Fruit fly (Drosophila melanogaster) whole organism, embryonic: ENCODE data around the gene CG7565.

ENCODE experiments used
- Adf1 ChIP-seq: fragments of 200-800 bp; sonication (Bioruptor generic); IDR thresholded peaks from 2 replicates; pipeline ENCODE4 v1.3.6; 2022; ENCODE audit warnings: missing biosample characterization, missing genetic modification characterization
- BtbVII ChIP-seq: fragments of 200-800 bp; sonication (Bioruptor generic); optimal IDR thresholded peaks from 3 replicates; lab custom pipeline; 2017; ENCODE audit warnings: missing biosample characterization, mild to moderate bottlenecking, missing genetic modification characterization
- CG10147 ChIP-seq: fragments of 200-800 bp; sonication (Bioruptor generic); optimal IDR thresholded peaks from 2 replicates; lab custom pipeline; 2019; ENCODE audit warnings: missing biosample characterization, mild to moderate bottlenecking, missing genetic modification characterization, moderate library complexity
- CG11723 ChIP-seq: fragments of 200-800 bp; sonication (Bioruptor generic); optimal IDR thresholded peaks from 2 replicates; lab custom pipeline; 2017; ENCODE audit warnings: missing biosample characterization, mild to moderate bottlenecking, missing genetic modification characterization
- CG12391 ChIP-seq: fragments of 200-800 bp; sonication (Bioruptor generic); optimal IDR thresholded peaks from 3 replicates; lab custom pipeline; 2018; ENCODE audit warnings: missing biosample characterization, mild to moderate bottlenecking, missing genetic modification characterization, moderate library complexity
- CG15269 ChIP-seq: fragments of 200-800 bp; sonication (Bioruptor generic); optimal IDR thresholded peaks from 2 replicates; lab custom pipeline; 2018; ENCODE audit warnings: missing biosample characterization, mild to moderate bottlenecking, missing genetic modification characterization, moderate library complexity
- CG17612 ChIP-seq: fragments of 200-800 bp; sonication (Bioruptor generic); IDR thresholded peaks from 2 replicates; pipeline ENCODE4 v1.3.6; 2022; ENCODE audit warnings: missing biosample characterization, missing genetic modification characterization
- CG2202 ChIP-seq: fragments of 200-800 bp; sonication (Bioruptor generic); optimal IDR thresholded peaks from 2 replicates; lab custom pipeline; 2018; ENCODE audit warnings: missing biosample characterization, mild to moderate bottlenecking, missing genetic modification characterization
- CG2712 ChIP-seq: fragments of 200-800 bp; optimal IDR thresholded peaks from 3 replicates; lab custom pipeline; 2019; ENCODE audit warnings: missing biosample characterization, mild to moderate bottlenecking, missing genetic modification characterization, moderate library complexity
- CG33557 ChIP-seq: fragments of 200-800 bp; sonication (Bioruptor generic); optimal IDR thresholded peaks from 2 replicates; lab custom pipeline; 2019; ENCODE audit warnings: missing biosample characterization, mild to moderate bottlenecking, missing genetic modification characterization, moderate library complexity
- CG4424 ChIP-seq: fragments of 200-800 bp; sonication (Bioruptor generic); optimal IDR thresholded peaks from 3 replicates; lab custom pipeline; 2016; ENCODE audit warnings: missing biosample characterization, missing genetic modification characterization
- CG7987 ChIP-seq: fragments of 200-800 bp; sonication (Bioruptor generic); optimal IDR thresholded peaks from 2 replicates; lab custom pipeline; 2018; ENCODE audit warnings: missing biosample characterization, mild to moderate bottlenecking, missing genetic modification characterization, moderate library complexity
- CG8388 ChIP-seq: fragments of 200-800 bp; sonication (Bioruptor generic); optimal IDR thresholded peaks from 2 replicates; lab custom pipeline; 2019; ENCODE audit warnings: missing biosample characterization, mild to moderate bottlenecking, missing genetic modification characterization, moderate library complexity
- CG9437 ChIP-seq: fragments of 200-800 bp; sonication (Bioruptor generic); optimal IDR thresholded peaks from 2 replicates; lab custom pipeline; 2018; ENCODE audit warnings: missing biosample characterization, mild to moderate bottlenecking, missing genetic modification characterization
- CG9817 ChIP-seq: fragments of 200-800 bp; sonication (Bioruptor generic); optimal IDR thresholded peaks from 2 replicates; lab custom pipeline; 2018; ENCODE audit warnings: missing biosample characterization, mild to moderate bottlenecking, missing genetic modification characterization, moderate library complexity
- CrebB ChIP-seq: fragments of 200-800 bp; sonication (Bioruptor generic); optimal IDR thresholded peaks from 3 replicates; lab custom pipeline; 2018; ENCODE audit warnings: missing biosample characterization, mild to moderate bottlenecking, missing genetic modification characterization
- D19A ChIP-seq: fragments of 200-800 bp; optimal IDR thresholded peaks from 3 replicates; lab custom pipeline; 2019; ENCODE audit warnings: missing biosample characterization, mild to moderate bottlenecking, missing genetic modification characterization, moderate library complexity
- D19B ChIP-seq: fragments of 200-800 bp; sonication (Bioruptor generic); optimal IDR thresholded peaks from 2 replicates; lab custom pipeline; 2017; ENCODE audit warnings: missing biosample characterization, mild to moderate bottlenecking, missing genetic modification characterization
- Dbx ChIP-seq: fragments of 200-800 bp; sonication (Bioruptor generic); IDR thresholded peaks from 3 replicates; pipeline ENCODE4 v1.3.6; 2022; ENCODE audit warnings: missing biosample characterization, missing genetic modification characterization
- Doc2 ChIP-seq: fragments of 200-800 bp; sonication (Bioruptor generic); IDR thresholded peaks from 2 replicates; pipeline ENCODE4 v1.3.6; 2022; ENCODE audit warnings: missing biosample characterization, missing genetic modification characterization
- Ets65A ChIP-seq: fragments of 200-800 bp; sonication (Bioruptor generic); peaks from one replicate; lab custom pipeline; 2016; ENCODE audit warnings: missing biosample characterization, missing genetic modification characterization
- Hey ChIP-seq: fragments of 200-800 bp; sonication (Bioruptor generic); optimal IDR thresholded peaks from 3 replicates; lab custom pipeline; 2018; ENCODE audit warnings: missing biosample characterization, mild to moderate bottlenecking, missing genetic modification characterization
- Jarid2 ChIP-seq: fragments of 200-800 bp; sonication (Bioruptor generic); optimal IDR thresholded peaks from 3 replicates; lab custom pipeline; 2017; ENCODE audit warnings: mild to moderate bottlenecking, missing biosample characterization, missing genetic modification reagents, missing genetic modification characterization
- Lpt ChIP-seq: fragments of >200 bp; optimal IDR thresholded peaks from 2 replicates; lab custom pipeline; 2018; ENCODE audit warnings: missing biosample characterization, missing genetic modification characterization
- MBD-R2 ChIP-seq: fragments of 200-800 bp; sonication (Bioruptor generic); IDR thresholded peaks from 2 replicates; pipeline ENCODE4 v1.3.6; 2022; ENCODE audit warnings: missing biosample characterization, missing genetic modification characterization
- MTF-1 ChIP-seq: fragments of 200-800 bp; sonication (Bioruptor generic); optimal IDR thresholded peaks from 2 replicates; lab custom pipeline; 2018; ENCODE audit warnings: missing biosample characterization, mild to moderate bottlenecking, missing genetic modification characterization, borderline replicate concordance
- Meics ChIP-seq: fragments of 200-800 bp; sonication (Bioruptor generic); optimal IDR thresholded peaks from 2 replicates; lab custom pipeline; 2017; ENCODE audit warnings: missing biosample characterization, mild to moderate bottlenecking, missing genetic modification characterization
- Oli ChIP-seq: fragments of 200-800 bp; sonication (Bioruptor generic); optimal IDR thresholded peaks from 2 replicates; lab custom pipeline; 2018; ENCODE audit warnings: missing biosample characterization, mild to moderate bottlenecking, missing genetic modification characterization, moderate library complexity
- Opbp ChIP-seq: fragments of 200-800 bp; sonication (Bioruptor generic); IDR thresholded peaks from 3 replicates; pipeline ENCODE4 v1.3.6; 2022; ENCODE audit warnings: missing biosample characterization, missing genetic modification characterization; ENCODE audit not compliant: partially characterized antibody
- Ravus ChIP-seq: fragments of 200-800 bp; sonication (Bioruptor generic); IDR thresholded peaks from 2 replicates; pipeline ENCODE4 v1.3.6; 2022; ENCODE audit warnings: missing biosample characterization, missing genetic modification characterization
- Rfx ChIP-seq: fragments of 200-800 bp; sonication (Bioruptor generic); IDR thresholded peaks from 2 replicates; pipeline ENCODE4 v1.3.6; 2022; ENCODE audit warnings: missing biosample characterization, missing genetic modification characterization
- Sox100B ChIP-seq: fragments of 200-800 bp; sonication (Bioruptor generic); optimal IDR thresholded peaks from 3 replicates; lab custom pipeline; 2018; ENCODE audit warnings: missing biosample characterization, mild to moderate bottlenecking, missing genetic modification characterization
- Xbp1 ChIP-seq: fragments of 200-800 bp; sonication (Bioruptor generic); optimal IDR thresholded peaks from 3 replicates; lab custom pipeline; 2016; ENCODE audit warnings: missing biosample characterization, mild to moderate bottlenecking, missing genetic modification characterization
- dysf ChIP-seq: fragments of 200-800 bp; sonication (Bioruptor generic); IDR thresholded peaks from 3 replicates; pipeline ENCODE4 v1.3.6; 2022; ENCODE audit warnings: missing biosample characterization, missing genetic modification characterization
- esg ChIP-seq: fragments of 200-800 bp; sonication (Bioruptor generic); conservative IDR thresholded peaks from 2 replicates; pipeline ENCODE4 v1.3.6; 2022; ENCODE audit warnings: missing biosample characterization, missing genetic modification characterization
- eyg ChIP-seq: fragments of 200-800 bp; sonication (Bioruptor generic); optimal IDR thresholded peaks from 3 replicates; lab custom pipeline; 2016; ENCODE audit warnings: missing biosample characterization, missing genetic modification characterization
- ham ChIP-seq: fragments of 200-800 bp; sonication (Bioruptor generic); IDR thresholded peaks from 2 replicates; pipeline ENCODE4 v1.3.6; 2022; ENCODE audit warnings: missing biosample characterization, missing genetic modification characterization
- hbn ChIP-seq: fragments of 200-800 bp; sonication (Bioruptor generic); IDR thresholded peaks from 2 replicates; pipeline ENCODE4 v1.3.6; 2022; ENCODE audit warnings: missing biosample characterization, missing genetic modification characterization; ENCODE audit not compliant: partially characterized antibody
- kni ChIP-seq: fragments of 200-800 bp; sonication (Bioruptor generic); optimal IDR thresholded peaks from 3 replicates; lab custom pipeline; 2017; ENCODE audit warnings: mild to moderate bottlenecking, missing biosample characterization, missing genetic modification reagents, missing genetic modification characterization
- lmd ChIP-seq: fragments of 200-800 bp; sonication (Bioruptor generic); IDR thresholded peaks from 2 replicates; pipeline ENCODE4 v1.3.6; 2022; ENCODE audit warnings: missing biosample characterization, missing genetic modification characterization
- pita ChIP-seq: fragments of 200-800 bp; sonication (Bioruptor generic); optimal IDR thresholded peaks from 2 replicates; lab custom pipeline; 2017; ENCODE audit warnings: missing biosample characterization, mild to moderate bottlenecking, missing genetic modification characterization
- prd ChIP-seq, 3 experiments: fragments of >200 bp in 2 of 3; fragments of 200-800 bp in 1 of 3; sonication (Bioruptor generic) in 1 of 3; optimal IDR thresholded peaks in 2 of 3; IDR thresholded peaks in 1 of 3; 2 replicates in 2 of 3; 3 replicates in 1 of 3; pipeline versions ENCODE4 v1.3.6 to Lab custom; 2017 to 2022; ENCODE audit warnings: missing biosample characterization in 1 of 3, missing genetic modification characterization in 1 of 3
- pum ChIP-seq: fragments of 200-800 bp; sonication (Bioruptor generic); optimal IDR thresholded peaks from 2 replicates; lab custom pipeline; 2016; ENCODE audit warnings: missing biosample characterization, missing genetic modification characterization
- sc ChIP-seq, 3 experiments: fragments of >200 bp in 2 of 3; fragments of 200-800 bp in 1 of 3; sonication (Bioruptor generic) in 1 of 3; optimal IDR thresholded peaks; 2 replicates in 2 of 3; 3 replicates in 1 of 3; lab custom pipeline; 2017; ENCODE audit warnings: mild to moderate bottlenecking in 1 of 3, missing biosample characterization in 1 of 3, missing genetic modification characterization in 1 of 3, missing genetic modification reagents in 1 of 3
- seq ChIP-seq: fragments of 200-800 bp; sonication (Bioruptor generic); IDR thresholded peaks from 2 replicates; pipeline ENCODE4 v1.3.6; 2022; ENCODE audit warnings: missing biosample characterization, missing genetic modification characterization
- vvl ChIP-seq: fragments of 200-800 bp; sonication (Bioruptor generic); IDR thresholded peaks from 2 replicates; pipeline ENCODE4 v1.3.6; 2022; ENCODE audit warnings: missing biosample characterization, missing genetic modification characterization

CG7565 gene

DNA sequence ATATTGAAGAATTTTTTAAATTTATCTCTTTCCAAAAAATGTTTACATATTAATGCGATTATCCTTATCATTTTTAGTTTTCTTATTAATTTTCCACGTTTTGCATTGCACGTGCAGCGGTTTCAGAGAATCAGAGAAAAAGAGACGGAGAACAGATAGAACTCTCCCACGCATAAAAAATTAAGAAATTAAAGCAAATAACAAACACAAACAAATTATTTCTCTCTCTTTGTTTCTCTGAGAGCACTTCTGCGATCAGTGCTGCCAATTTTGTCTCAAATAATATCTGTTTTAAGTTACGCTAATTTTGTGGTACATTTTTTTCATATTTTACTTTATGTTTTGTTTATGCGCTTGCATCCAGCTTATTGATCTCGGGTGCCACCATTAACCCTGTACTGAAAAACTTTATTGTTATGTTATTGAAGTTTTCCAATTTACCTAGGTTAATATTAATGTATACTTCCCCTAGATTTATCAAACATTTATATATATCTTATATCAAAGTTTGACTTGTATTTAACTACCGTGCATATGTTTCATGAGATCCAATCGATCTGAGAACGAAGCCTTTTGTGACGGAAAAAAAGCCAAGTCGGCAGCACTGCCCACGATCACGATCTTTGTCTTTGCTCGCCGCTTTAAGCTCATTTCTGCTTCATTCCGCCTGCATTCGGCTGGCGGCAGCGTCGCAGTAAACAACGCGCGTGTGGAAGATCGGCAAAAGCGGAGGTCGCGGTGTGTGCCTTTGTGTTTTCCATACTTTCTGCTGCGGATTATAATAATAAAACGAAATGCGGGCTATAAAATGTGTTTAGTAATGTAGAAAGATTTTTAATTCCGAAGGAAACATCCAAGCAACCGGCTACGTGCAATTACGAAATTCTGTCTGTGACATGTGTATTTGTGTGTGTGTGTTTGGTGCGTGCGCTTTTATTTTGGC is 28.1 kb downstream of the CG7565 start, which contains the start of gene Sarm (continued):
- TF ChIP-seq CG33557 (GFP tag; lab: Kevin White, UChicago): no peak
- no peak for TF ChIP-seq Lpt
- peak; percentile 19 for TF ChIP-seq CG2712 (tag; lab: Kevin White, UChicago)
- TF ChIP-seq eyg (GFP tag; lab: Kevin White, UChicago): no peak
- TF ChIP-seq CG9817 (tag; lab: Kevin White, UChicago): peak; percentile 27
- 0 out of 2 replicates have a peak, but pooled peaks have one; percentile 16 for TF ChIP-seq MBD-R2 (GFP tag; lab: Robert Waterston, UW)
- no peak for TF ChIP-seq Ravus (GFP tag; lab: Robert Waterston, UW)
- TF ChIP-seq vvl: peak; percentile 24; the same call in 1 of the 2 replicates
- TF ChIP-seq Hey (tag; lab: Kevin White, UChicago): no peak
- TF ChIP-seq Sox100B (GFP tag; lab: Kevin White, UChicago): peak; percentile 68
- TF ChIP-seq Adf1 (GFP tag; lab: Robert Waterston, UW): peak; percentile 41; the same call in 1 of the 2 replicates
- TF ChIP-seq Oli (tag; lab: Kevin White, UChicago): peak; percentile 70
- TF ChIP-seq D19A (tag; lab: Kevin White, UChicago): peak; percentile 26
- no peak for TF ChIP-seq pum
- TF ChIP-seq CG9437 (GFP tag; lab: Kevin White, UChicago): peak; percentile 46
- no peak for TF ChIP-seq ham
- peak; percentile 9 for TF ChIP-seq D19B (GFP tag; lab: Kevin White, UChicago)
- TF ChIP-seq Opbp (GFP tag; lab: Robert Waterston, UW): 0 out of 3 replicates have a peak, but pooled peaks have one; percentile 45
- TF ChIP-seq dysf (GFP tag; lab: Robert Waterston, UW): peak; percentile 53; the same call in 1 of the 3 replicates
- peak; percentile 47 for TF ChIP-seq Xbp1 (GFP tag; lab: Kevin White, UChicago)
- TF ChIP-seq CG17612 (GFP tag; lab: Robert Waterston, UW): no peak
- peak; percentile 27; the same call in 1 of the 2 replicates for TF ChIP-seq lmd (GFP tag; lab: Robert Waterston, UW)
- TF ChIP-seq MTF-1 (GFP tag; lab: Kevin White, UChicago): no peak
- TF ChIP-seq kni (GFP tag; lab: Kevin White, UChicago): peak; percentile 39
- TF ChIP-seq CG15269 (tag; lab: Kevin White, UChicago): peak; percentile 60
- 0 out of 3 replicates have a peak, but pooled peaks have one; percentile 39 for TF ChIP-seq Dbx (GFP tag; lab: Robert Waterston, UW)
- TF ChIP-seq hbn (GFP tag; lab: Robert Waterston, UW): no peak
- TF ChIP-seq CG7987 (GFP tag; lab: Kevin White, UChicago): peak; percentile 43
- peak; percentile 52 for TF ChIP-seq Meics (GFP tag; lab: Kevin White, UChicago)
- no peak for TF ChIP-seq sc (optimal IDR thresholded peaks at IDR 0.05; lab: Kevin White, UChicago)
- TF ChIP-seq sc (GFP tag; optimal IDR thresholded peaks at IDR 0.05; lab: Kevin White, UChicago): peak; percentile 27
- TF ChIP-seq seq (GFP tag; lab: Robert Waterston, UW): 0 out of 2 replicates have a peak, but pooled peaks have one; percentile 26
- TF ChIP-seq CG8388 (GFP tag; lab: Kevin White, UChicago): peak; percentile 9
- peak; percentile 60 for TF ChIP-seq Jarid2 (GFP tag; lab: Kevin White, UChicago)
- TF ChIP-seq Doc2: no peak
- TF ChIP-seq esg (GFP tag; lab: Robert Waterston, UW): no peak
- no peak for TF ChIP-seq CrebB (tag; lab: Kevin White, UChicago)
- TF ChIP-seq CG10147 (GFP tag; lab: Kevin White, UChicago): peak; percentile 55
- peak; percentile 12 for TF ChIP-seq CG11723
- peak; percentile 76 for TF ChIP-seq BtbVII (GFP tag; lab: Kevin White, UChicago)
- peak; percentile 39; the same call in 1 of the 2 replicates for TF ChIP-seq Rfx (GFP tag; lab: Robert Waterston, UW)
- TF ChIP-seq pita (GFP tag; lab: Kevin White, UChicago): no peak
- no peak for TF ChIP-seq Ets65A (GFP tag; lab: Kevin White, UChicago)
- TF ChIP-seq prd (optimal IDR thresholded peaks at IDR 0.05; lab: Kevin White, UChicago): no peak
- TF ChIP-seq prd (GFP tag; IDR thresholded peaks at IDR 0.05; lab: Robert Waterston, UW): peak; percentile 23; the same call in 1 of the 3 replicates
- no peak for TF ChIP-seq CG2202 (tag; lab: Kevin White, UChicago)
- TF ChIP-seq CG4424 (GFP tag; lab: Kevin White, UChicago): peak; percentile 23
- TF ChIP-seq CG12391 (tag; lab: Kevin White, UChicago): peak; percentile 59
